Worm (Caenorhabditis elegans): ENCODE data around the gene F15D4.2.

- TF ChIP-seq zip-5 (tag; optimal IDR thresholded peaks at IDR 0.05) (no peak), elt-4 (tag; optimal IDR thresholded peaks at IDR 0.05) (no peak)
Observed at ce11 chrII:13215792-13216191, at the start of gene F15D4.2.

Measured in whole organism, late embryonic.